5 worm cellular contexts compared by ENCODE assay signal in genomic region chrX:5077696-5078343, ce11.
TF ChIP-seq lines count a peak whose summit lies in the region.

Gene cal-5 (minus strand): TSS chrX:5077961.

TF ChIP-seq in whole organism, L1 larva, 84 proteins besides CTCF, POLR2A, EP300 and RAD21 (continues in another document):
- no peak for TF ChIP-seq zag-1 (tag; optimal IDR thresholded peaks at IDR 0.05; lab: Kevin White, UChicago)
- TF ChIP-seq efl-1 (optimal IDR thresholded peaks at IDR 0.05; lab: Kevin White, UChicago): no peak
- peak in 1 of 2 experiments; percentile 71 for TF ChIP-seq efl-1 (GFP tag; optimal IDR thresholded peaks at IDR 0.05 in 1 of 2; lab: Kevin White, UChicago)
- peak; percentile 33 for TF ChIP-seq nhr-237 (tag; optimal IDR thresholded peaks at IDR 0.05; lab: Kevin White, UChicago)
- no peak for TF ChIP-seq hlh-4 (tag; optimal IDR thresholded peaks at IDR 0.05; lab: Kevin White, UChicago)
- peak; percentile 66 for TF ChIP-seq elt-2 (tag; optimal IDR thresholded peaks at IDR 0.05; lab: Kevin White, UChicago)
- TF ChIP-seq rnt-1 (tag; optimal IDR thresholded peaks at IDR 0.05; lab: Kevin White, UChicago): no peak
- TF ChIP-seq ces-1 (GFP tag; optimal IDR thresholded peaks at IDR 0.05; lab: Kevin White, UChicago): no peak
- TF ChIP-seq jun-1 (tag; optimal IDR thresholded peaks at IDR 0.05; lab: Kevin White, UChicago): no peak
- no peak for TF ChIP-seq mef-2 (tag; optimal IDR thresholded peaks at IDR 0.05; lab: Kevin White, UChicago)
- no peak for TF ChIP-seq lir-3 (tag; optimal IDR thresholded peaks at IDR 0.05; lab: Kevin White, UChicago; ENCODE audit: poor library complexity)
- TF ChIP-seq elt-3 (tag; optimal IDR thresholded peaks at IDR 0.05; lab: Kevin White, UChicago): peak in 5 of 6 experiments; percentile 8 to 71 (median 51)
- TF ChIP-seq grh-1 (GFP tag; IDR thresholded peaks at IDR 0.05; lab: Robert Waterston, UW): 0 out of 2 replicates have a peak, but pooled peaks have one; percentile 15
- 0 out of 2 replicates have a peak, but pooled peaks have one; percentile 10 for TF ChIP-seq nhr-19 (GFP tag; conservative IDR thresholded peaks at IDR 0.05; lab: Robert Waterston, UW)
- TF ChIP-seq blmp-1 (tag; optimal IDR thresholded peaks at IDR 0.05; lab: Kevin White, UChicago): peak; percentile 10
- TF ChIP-seq nhr-20 (tag; optimal IDR thresholded peaks at IDR 0.05; lab: Kevin White, UChicago): peak; percentile 66
- peak; percentile 50 for TF ChIP-seq nhr-90 (tag; optimal IDR thresholded peaks at IDR 0.05; lab: Kevin White, UChicago; ENCODE audit: poor library complexity)

TF ChIP-seq in whole organism, L3 larva, 47 proteins besides CTCF, POLR2A, EP300 and RAD21 (continues in another document):
- TF ChIP-seq fkh-2 (tag; optimal IDR thresholded peaks at IDR 0.05; lab: Kevin White, UChicago) (no peak), nhr-77 (tag; optimal IDR thresholded peaks at IDR 0.05; lab: Kevin White, UChicago) (no peak), mdl-1 (tag; optimal IDR thresholded peaks at IDR 0.05; lab: Kevin White, UChicago) (no peak), pqm-1 (tag; optimal IDR thresholded peaks at IDR 0.05; lab: Kevin White, UChicago) (peak; percentile 64), pha-4 (tag; optimal IDR thresholded peaks at IDR 0.05; lab: Kevin White, UChicago) (peak; percentile 25), lsy-12 (tag; optimal IDR thresholded peaks at IDR 0.05; lab: Kevin White, UChicago) (peak; percentile 21), egl-27 (tag; optimal IDR thresholded peaks at IDR 0.05; lab: Kevin White, UChicago) (no peak), eor-1 (tag; optimal IDR thresholded peaks at IDR 0.05; lab: Kevin White, UChicago) (no peak), nhr-11 (tag; optimal IDR thresholded peaks at IDR 0.05; lab: Kevin White, UChicago) (no peak), ceh-28 (tag; optimal IDR thresholded peaks at IDR 0.05; lab: Kevin White, UChicago) (no peak), ztf-4 (tag; optimal IDR thresholded peaks at IDR 0.05; lab: Kevin White, UChicago) (no peak), tbx-2 (tag; optimal IDR thresholded peaks at IDR 0.05; lab: Kevin White, UChicago) (peak; percentile 12), aly-2 (tag; optimal IDR thresholded peaks at IDR 0.05; lab: Kevin White, UChicago) (no peak), nhr-12 (tag; optimal IDR thresholded peaks at IDR 0.05; lab: Kevin White, UChicago) (no peak), nfya-1 (tag; optimal IDR thresholded peaks at IDR 0.05; lab: Kevin White, UChicago; ENCODE audit: insufficient read depth) (no peak), elt-3 (tag; optimal IDR thresholded peaks at IDR 0.05; lab: Kevin White, UChicago) (no peak), nhr-43 (tag; optimal IDR thresholded peaks at IDR 0.05; lab: Kevin White, UChicago; ENCODE audit: poor library complexity, severe bottlenecking) (no peak), hmg-11 (tag; optimal IDR thresholded peaks at IDR 0.05; lab: Kevin White, UChicago) (peak; percentile 21), ama-1 (optimal IDR thresholded peaks at IDR 0.05; lab: Kevin White, UChicago) (peak; percentile 58)

TF ChIP-seq in whole organism, early embryonic, 17 proteins besides CTCF, POLR2A, EP300 and RAD21:
- peak; percentile 8 for TF ChIP-seq aly-1 (tag; optimal IDR thresholded peaks at IDR 0.05; lab: Kevin White, UChicago)
- peak; percentile 74 for TF ChIP-seq hmg-4 (GFP tag; optimal IDR thresholded peaks at IDR 0.05; lab: Kevin White, UChicago)
- TF ChIP-seq pes-1 (GFP tag; IDR thresholded peaks at IDR 0.05; lab: Robert Waterston, UW): no peak
- no peak for TF ChIP-seq flt-1 (GFP tag; IDR thresholded peaks at IDR 0.05; lab: Robert Waterston, UW)
- 0 out of 2 replicates have a peak, but pooled peaks have one; percentile 25 for TF ChIP-seq tbx-11 (GFP tag; IDR thresholded peaks at IDR 0.05; lab: Robert Waterston, UW)

TF ChIP-seq in whole organism, midembryonic, 9 proteins besides CTCF, POLR2A, EP300 and RAD21:
- TF ChIP-seq ref-1 (GFP tag; conservative IDR thresholded peaks at IDR 0.05; lab: Robert Waterston, UW) (0 out of 2 replicates have a peak, but pooled peaks have one; percentile 17), tab-1 (GFP tag; IDR thresholded peaks at IDR 0.05; lab: Robert Waterston, UW) (0 out of 2 replicates have a peak, but pooled peaks have one; percentile 30), ztf-23 (GFP tag; IDR thresholded peaks at IDR 0.05; lab: Robert Waterston, UW) (no peak)

TF ChIP-seq in whole organism, young adult, 124 proteins besides CTCF, POLR2A, EP300 and RAD21:
- TF ChIP-seq madf-8 (GFP tag; conservative IDR thresholded peaks at IDR 0.05; lab: Robert Waterston, UW) (no peak), ets-4 (GFP tag; optimal IDR thresholded peaks at IDR 0.05; lab: Kevin White, UChicago) (peak; percentile 10), dox-1 (GFP tag; IDR thresholded peaks at IDR 0.05; lab: Robert Waterston, UW) (peak; percentile 81), hlh-12 (tag; optimal IDR thresholded peaks at IDR 0.05; lab: Kevin White, UChicago) (no peak), B0019.2 (GFP tag; conservative IDR thresholded peaks at IDR 0.05; lab: Robert Waterston, UW) (no peak), attf-3 (GFP tag; conservative IDR thresholded peaks at IDR 0.05; lab: Robert Waterston, UW) (no peak), bed-1 (GFP tag; IDR thresholded peaks at IDR 0.05; lab: Robert Waterston, UW) (no peak), snpc-4 (GFP tag; optimal IDR thresholded peaks at IDR 0.05; lab: Kevin White, UChicago) (no peak), snpc-4 (tag; optimal IDR thresholded peaks at IDR 0.05; lab: Kevin White, UChicago) (peak in 1 of 4 experiments; percentile 13), chd-7 (tag; optimal IDR thresholded peaks at IDR 0.05; lab: Kevin White, UChicago) (peak; percentile 19), tlf-1 (GFP tag; optimal IDR thresholded peaks at IDR 0.05; lab: Kevin White, UChicago) (no peak), B0336.3 (GFP tag; IDR thresholded peaks at IDR 0.05; lab: Robert Waterston, UW) (peak; percentile 27; the same call in 1 of the 2 replicates), unc-62 (GFP tag; optimal IDR thresholded peaks at IDR 0.05; lab: Kevin White, UChicago) (no peak), nfyb-1 (GFP tag; IDR thresholded peaks at IDR 0.05; lab: Robert Waterston, UW) (peak; percentile 40; the same call in 1 of the 2 replicates), let-607 (tag; optimal IDR thresholded peaks at IDR 0.05; lab: Kevin White, UChicago) (peak in 1 of 2 experiments; percentile 81), dpff-1 (tag; optimal IDR thresholded peaks at IDR 0.05; lab: Kevin White, UChicago) (no peak), zfh-2 (GFP tag; conservative IDR thresholded peaks at IDR 0.05; lab: Robert Waterston, UW) (peak; percentile 97), egrh-3 (GFP tag; IDR thresholded peaks at IDR 0.05; lab: Robert Waterston, UW) (peak; percentile 45), athp-1 (tag; optimal IDR thresholded peaks at IDR 0.05; lab: Kevin White, UChicago) (no peak), nhr-80 (tag; optimal IDR thresholded peaks at IDR 0.05; lab: Kevin White, UChicago) (peak; percentile 94), lin-40 (tag; optimal IDR thresholded peaks at IDR 0.05; lab: Kevin White, UChicago) (peak; percentile 46), atf-7 (tag; optimal IDR thresholded peaks at IDR 0.05; lab: Kevin White, UChicago) (peak; percentile 28), ztf-26 (tag; optimal IDR thresholded peaks at IDR 0.05; lab: Kevin White, UChicago) (peak; percentile 66)

Comparison
In these comparisons a context has a peak if more than half of its experiments do, and no peak if none do; other contexts are left out.
1. Of the 8 proteins assayed by ChIP-seq in both whole organism, young adult and whole organism, L1 larva: peak only in whole organism, young adult: none; only in whole organism, L1 larva: nhr-90; in both: none; in neither: 5; mixed calls (peak in some experiments, not most) for 2.